Worm (Caenorhabditis elegans) whole organism, L3 larva: ENCODE data around the gene srj-44.
A peak's percentile ranks its signal among the peaks of the same experiment; 100 is the strongest.

ENCODE experiments used
- aly-2 ChIP-seq: fragments of 150-350 bp; optimal IDR thresholded peaks from 2 replicates; lab custom pipeline; 2014; ENCODE audit warnings: missing biosample characterization, missing genetic modification characterization
- ceh-28 ChIP-seq: fragments of 150-350 bp; optimal IDR thresholded peaks from 2 replicates; lab custom pipeline; 2014; ENCODE audit warnings: missing biosample characterization, missing genetic modification reagents, missing genetic modification characterization
- ceh-82 ChIP-seq: fragments of 150-350 bp; optimal IDR thresholded peaks from 2 replicates; lab custom pipeline; 2014; ENCODE audit warnings: missing biosample characterization, missing genetic modification characterization
- ceh-9 ChIP-seq: sonication (generic microtip); optimal IDR thresholded peaks from 2 replicates; lab custom pipeline; 2018; ENCODE audit warnings: missing biosample characterization, missing genetic modification characterization
- egl-5 ChIP-seq: fragments of 150-350 bp; optimal IDR thresholded peaks from 2 replicates; lab custom pipeline; 2017; ENCODE audit warnings: missing biosample characterization, missing genetic modification reagents, missing genetic modification characterization, inconsistent platforms
- elt-1 ChIP-seq: fragments of 150-350 bp; optimal IDR thresholded peaks from 2 replicates; lab custom pipeline; 2014; ENCODE audit warnings: missing biosample characterization, missing genetic modification characterization
- elt-2 ChIP-seq: sonication (generic microtip); optimal IDR thresholded peaks from 2 replicates; lab custom pipeline; 2016; ENCODE audit warnings: missing genetic modification reagents, mild to moderate bottlenecking, missing genetic modification characterization, missing compliant biosample characterization
- elt-3 ChIP-seq, 3 experiments: fragments of 150-350 bp in 1 of 3; sonication (generic microtip) in 2 of 3; optimal IDR thresholded peaks; 2 replicates in 2 of 3; 4 replicates in 1 of 3; lab custom pipeline; 2014 to 2017; ENCODE audit warnings: missing biosample characterization in 3 of 3, missing genetic modification characterization in 3 of 3
- eor-1 ChIP-seq, 2 experiments: fragments of 150-350 bp; optimal IDR thresholded peaks; 2 replicates each; lab custom pipeline; 2014 to 2018; ENCODE audit warnings: missing biosample characterization in 2 of 2, missing genetic modification characterization in 2 of 2
- fkh-2 ChIP-seq: fragments of 150-350 bp; optimal IDR thresholded peaks from 2 replicates; lab custom pipeline; 2014; ENCODE audit warnings: missing biosample characterization, missing genetic modification reagents, missing genetic modification characterization
- hmg-11 ChIP-seq: sonication (generic microtip); optimal IDR thresholded peaks from 2 replicates; lab custom pipeline; 2016; ENCODE audit warnings: missing genetic modification characterization, missing compliant biosample characterization
- jun-1 ChIP-seq: fragments of 150-350 bp; optimal IDR thresholded peaks from 2 replicates; lab custom pipeline; 2014; ENCODE audit warnings: missing biosample characterization, missing genetic modification reagents, missing genetic modification characterization
- lin-39 ChIP-seq: fragments of 150-350 bp; optimal IDR thresholded peaks from 2 replicates; lab custom pipeline; 2018; ENCODE audit warnings: missing biosample characterization, missing genetic modification reagents, missing genetic modification characterization
- lsy-12 ChIP-seq: sonication (generic microtip); optimal IDR thresholded peaks from 2 replicates; lab custom pipeline; 2016; ENCODE audit warnings: mild to moderate bottlenecking, missing genetic modification characterization, missing compliant biosample characterization
- mdl-1 ChIP-seq: fragments of 150-350 bp; optimal IDR thresholded peaks from 2 replicates; lab custom pipeline; 2014; ENCODE audit warnings: missing biosample characterization, missing genetic modification characterization
- mml-1 ChIP-seq: fragments of 150-350 bp; sonication (generic microtip); optimal IDR thresholded peaks from 3 replicates; lab custom pipeline; 2014; ENCODE audit warnings: missing biosample characterization, missing genetic modification characterization
- nfya-1 ChIP-seq: sonication (generic microtip); optimal IDR thresholded peaks from 2 replicates; lab custom pipeline; 2017; ENCODE audit warnings: missing genetic modification characterization, mild to moderate bottlenecking, missing compliant biosample characterization, antibody characterized with exemption, moderate library complexity; ENCODE audit not compliant: insufficient read depth
- nhr-11 ChIP-seq: fragments of 150-350 bp; optimal IDR thresholded peaks from 2 replicates; lab custom pipeline; 2014; ENCODE audit warnings: missing biosample characterization, missing genetic modification characterization
- nhr-12 ChIP-seq: fragments of 150-350 bp; optimal IDR thresholded peaks from 2 replicates; lab custom pipeline; 2014; ENCODE audit warnings: missing biosample characterization, missing genetic modification characterization
- nhr-23 ChIP-seq: fragments of 150-350 bp; optimal IDR thresholded peaks from 2 replicates; lab custom pipeline; 2014; ENCODE audit warnings: missing biosample characterization, missing genetic modification reagents, missing genetic modification characterization
- nhr-237 ChIP-seq: fragments of 150-350 bp; optimal IDR thresholded peaks from 2 replicates; lab custom pipeline; 2014; ENCODE audit warnings: missing biosample characterization, missing genetic modification characterization
- nhr-25 ChIP-seq: sonication (generic microtip); optimal IDR thresholded peaks from 2 replicates; lab custom pipeline; 2017; ENCODE audit warnings: missing biosample characterization, missing genetic modification characterization
- nhr-28 ChIP-seq: fragments of 150-350 bp; optimal IDR thresholded peaks from 2 replicates; lab custom pipeline; 2014; ENCODE audit warnings: missing biosample characterization, missing genetic modification characterization
- nhr-67 ChIP-seq: fragments of 150-350 bp; optimal IDR thresholded peaks from 2 replicates; lab custom pipeline; 2014; ENCODE audit warnings: missing biosample characterization, missing genetic modification characterization
- nhr-76 ChIP-seq: fragments of 150-350 bp; sonication (generic microtip); optimal IDR thresholded peaks from 5 replicates; lab custom pipeline; 2014; ENCODE audit warnings: missing biosample characterization, missing genetic modification characterization
- pha-4 ChIP-seq: fragments of 150-350 bp; optimal IDR thresholded peaks from 2 replicates; lab custom pipeline; 2014; ENCODE audit warnings: missing biosample characterization, missing genetic modification reagents, missing genetic modification characterization
- pqm-1 ChIP-seq: fragments of 150-350 bp; optimal IDR thresholded peaks from 2 replicates; lab custom pipeline; 2017; ENCODE audit warnings: missing biosample characterization, missing genetic modification characterization, inconsistent platforms
- sea-2 ChIP-seq: fragments of 150-350 bp; sonication (generic microtip); optimal IDR thresholded peaks from 4 replicates; lab custom pipeline; 2014; ENCODE audit warnings: missing biosample characterization, missing genetic modification reagents, missing genetic modification characterization
- tbx-2 ChIP-seq: sonication (generic microtip); optimal IDR thresholded peaks from 2 replicates; lab custom pipeline; 2016; ENCODE audit warnings: mild to moderate bottlenecking, missing genetic modification characterization, missing compliant biosample characterization
- unc-39 ChIP-seq: sonication (generic microtip); optimal IDR thresholded peaks from 4 replicates; lab custom pipeline; 2017; ENCODE audit warnings: missing biosample characterization, missing genetic modification characterization
- unc-62 ChIP-seq: fragments of 150-350 bp; sonication (generic microtip); optimal IDR thresholded peaks from 4 replicates; lab custom pipeline; 2014; ENCODE audit warnings: missing biosample characterization, missing genetic modification reagents, missing genetic modification characterization
- zag-1 ChIP-seq: fragments of 150-350 bp; optimal IDR thresholded peaks from 2 replicates; lab custom pipeline; 2014; ENCODE audit warnings: missing biosample characterization, missing genetic modification characterization
- ztf-4 ChIP-seq: fragments of 150-350 bp; optimal IDR thresholded peaks from 2 replicates; lab custom pipeline; 2014; ENCODE audit warnings: missing biosample characterization, missing genetic modification characterization

The srj-44 gene

ce11 chrV:2883097-2883496 is 37.4 kb upstream of the srj-44 start:
- no peak for TF ChIP-seq ceh-9 (tag; lab: Kevin White, UChicago)
- TF ChIP-seq nhr-67: no peak
- TF ChIP-seq unc-62 (GFP tag; lab: Kevin White, UChicago): no peak
- TF ChIP-seq mml-1 (tag; lab: Kevin White, UChicago): no peak
- no peak for TF ChIP-seq mdl-1 (tag; lab: Kevin White, UChicago)
- no peak for TF ChIP-seq hmg-11 (tag; lab: Kevin White, UChicago)
- no peak for TF ChIP-seq nhr-76 (tag; lab: Kevin White, UChicago)

ce11 chrV:2881565-2881964 is 35.9 kb upstream of the srj-44 start:
- TF ChIP-seq zag-1 (no peak), pqm-1 (tag; lab: Kevin White, UChicago) (peak; percentile 10), elt-2 (peak; percentile 40), eor-1 (tag; optimal IDR thresholded peaks at IDR 0.05; lab: Kevin White, UChicago) (no peak)

- no peak for TF ChIP-seq fkh-2 (tag; lab: Kevin White, UChicago)
- no peak for TF ChIP-seq elt-1
- peak; percentile 57 for TF ChIP-seq elt-2
Measured at ce11 chrV:2881016-2881415, 35.3 kb upstream of the srj-44 start, which contains the start of gene ifc-1. ifc-1 (plus strand) TSS chrV:2881393.

ce11 chrV:2880356-2880755 is 34.7 kb upstream of the srj-44 start:
- no peak for TF ChIP-seq unc-39 (tag; lab: Kevin White, UChicago)
- no peak for TF ChIP-seq elt-1
- TF ChIP-seq hmg-11 (tag; lab: Kevin White, UChicago): no peak
- peak; percentile 59 for TF ChIP-seq jun-1 (tag; lab: Kevin White, UChicago)
- peak; percentile 49 for TF ChIP-seq pqm-1 (tag; lab: Kevin White, UChicago)
- no peak for TF ChIP-seq mml-1 (tag; lab: Kevin White, UChicago)
- no peak for TF ChIP-seq elt-3 (tag; optimal IDR thresholded peaks at IDR 0.05; lab: Kevin White, UChicago)
- TF ChIP-seq nhr-25: no peak
- no peak for TF ChIP-seq ceh-82 (tag; lab: Kevin White, UChicago)
- TF ChIP-seq sea-2: no peak
- TF ChIP-seq nhr-11 (tag; lab: Kevin White, UChicago): no peak
- TF ChIP-seq nhr-12 (tag; lab: Kevin White, UChicago): no peak
- TF ChIP-seq elt-2: peak; percentile 84
- no peak for TF ChIP-seq lin-39 (tag; lab: Kevin White, UChicago)

ce11 chrV:2879801-2880200 is 34.1 kb upstream of the srj-44 start, which contains the start of gene str-39:
str-39 (minus strand) TSS chrV:2879901.
- TF ChIP-seq nhr-28 (tag; lab: Kevin White, UChicago): no peak
- no peak for TF ChIP-seq ceh-82 (tag; lab: Kevin White, UChicago)
- TF ChIP-seq pqm-1 (tag; lab: Kevin White, UChicago): no peak
- TF ChIP-seq unc-39 (tag; lab: Kevin White, UChicago): no peak
- TF ChIP-seq nhr-25: no peak
- TF ChIP-seq lsy-12 (tag; lab: Kevin White, UChicago): no peak
- TF ChIP-seq egl-5 (tag; lab: Kevin White, UChicago): no peak
- no peak for TF ChIP-seq pha-4

ce11 chrV:2877509-2877908 is 31.8 kb upstream of the srj-44 start, which contains the start of gene F37B4.10:
F37B4.10 (minus strand) TSS chrV:2877609.
- no peak for TF ChIP-seq egl-5 (tag; lab: Kevin White, UChicago)
- TF ChIP-seq elt-2: peak; percentile 8

ce11 chrV:2876188-2876831 is 30.6 kb upstream of the srj-44 start:
- no peak for TF ChIP-seq nhr-12 (tag; lab: Kevin White, UChicago)
- TF ChIP-seq fkh-2 (tag; lab: Kevin White, UChicago): no peak
- no peak for TF ChIP-seq nhr-23 (tag; lab: Kevin White, UChicago)
- no peak for TF ChIP-seq ztf-4 (tag; lab: Kevin White, UChicago)
- no peak for TF ChIP-seq nhr-237
- no peak for TF ChIP-seq pha-4
- no peak for TF ChIP-seq elt-3 (tag; optimal IDR thresholded peaks at IDR 0.05; lab: Kevin White, UChicago)
- TF ChIP-seq aly-2 (tag; lab: Kevin White, UChicago): no peak
- no peak for TF ChIP-seq ceh-28 (tag; lab: Kevin White, UChicago)
- no peak for TF ChIP-seq mml-1 (tag; lab: Kevin White, UChicago)
- TF ChIP-seq hmg-11 (tag; lab: Kevin White, UChicago): no peak
- no peak for TF ChIP-seq nfya-1
- TF ChIP-seq pqm-1 (tag; lab: Kevin White, UChicago): no peak
- TF ChIP-seq egl-5 (tag; lab: Kevin White, UChicago): no peak
- TF ChIP-seq tbx-2 (tag; lab: Kevin White, UChicago): no peak
- TF ChIP-seq unc-62 (GFP tag; lab: Kevin White, UChicago): no peak
